Worm (Caenorhabditis elegans) whole organism, young adult: Measurements from ENCODE around the gene his-40.

Experiments used
- B0261.1 ChIP-seq: sonication (generic microtip); optimal IDR thresholded peaks from 2 replicates; lab custom pipeline; 2016; ENCODE audit warnings: mild to moderate bottlenecking, missing genetic modification characterization, moderate library complexity, missing compliant biosample characterization
- egrh-3 ChIP-seq: fragments of 200-800 bp; sonication (Bioruptor generic); IDR thresholded peaks from 2 replicates; pipeline ENCODE4 v1.3.6; 2022; ENCODE audit warnings: missing genetic modification reagents, missing genetic modification characterization, missing compliant biosample characterization

DNA sequence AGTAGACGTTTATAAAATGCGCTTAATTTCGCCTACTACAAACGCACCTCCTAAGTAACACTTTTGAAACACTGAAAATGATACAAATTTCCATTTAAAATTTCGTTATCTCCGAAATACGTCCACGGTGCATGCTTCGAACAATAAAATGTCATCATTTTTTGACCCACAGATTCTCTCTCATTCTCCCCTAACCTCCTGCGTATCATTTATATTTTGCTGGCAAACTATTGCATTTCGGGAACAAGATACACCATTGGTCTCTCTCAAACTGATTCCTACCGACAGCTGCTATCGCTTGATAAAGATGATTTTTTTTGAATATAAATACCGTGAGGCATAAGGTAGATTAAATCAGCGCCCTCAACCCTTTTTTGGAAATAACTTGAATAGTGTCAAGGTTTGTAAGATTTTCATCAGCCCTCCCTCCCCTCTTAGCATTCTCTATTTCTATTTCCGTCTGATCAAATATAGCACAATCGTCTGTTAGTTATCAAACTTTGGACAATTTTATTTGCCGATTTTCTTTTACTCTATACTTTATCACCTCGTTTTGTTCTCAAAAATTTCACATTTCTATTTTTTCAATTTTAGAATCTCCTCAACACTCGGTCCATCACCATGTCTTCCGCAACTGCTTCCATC is 31.1 kb downstream of the his-40 start, which contains the start of gene C07D8.6:
- TF ChIP-seq B0261.1, result no peak
- no peak for TF ChIP-seq egrh-3 (GFP tag; lab: Robert Waterston, UW)
